Fruit fly (Drosophila melanogaster) S2 (cell line): ENCODE data around the gene CG34308.

Experiments
- CG8478 ChIP-seq: fragments of >200 bp; optimal IDR thresholded peaks from 2 replicates; lab custom pipeline; 2018
- CTCF ChIP-seq, 2 experiments: fragments of >200 bp; optimal IDR thresholded peaks; 2 replicates each; lab custom pipeline; 2018

The CG34308 gene

dm6 chr3R:13088942-13089341 lies at the start of gene CG34308:
Gene CG34308, plus strand, starts transcription at chr3R:13089242.
- TF ChIP-seq CTCF (optimal IDR thresholded peaks at IDR 0.05; lab: Kevin White, UChicago): no peak
- TF ChIP-seq CG8478: no peak

DNA sequence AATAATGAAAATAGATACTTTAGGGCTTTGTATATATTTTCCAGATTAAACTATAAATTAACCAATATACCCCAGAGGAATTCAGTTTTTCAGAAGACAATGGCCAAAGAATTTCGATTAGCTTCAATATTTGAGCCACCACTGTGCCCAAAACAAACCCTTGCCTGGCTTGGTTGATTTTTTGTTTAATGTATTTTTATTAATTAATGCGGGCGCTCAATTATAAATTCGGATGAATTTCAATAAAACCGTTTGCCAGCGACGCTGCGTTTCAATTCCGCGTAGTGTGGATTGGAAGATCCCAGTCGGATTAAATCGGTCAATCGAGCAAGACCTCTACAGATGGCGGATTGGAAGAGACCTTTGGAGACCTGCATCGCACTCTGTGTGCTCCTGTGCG lies 47.3 kb upstream of the CG34308 start, which contains the start of gene CG11670:
Gene CG11670, plus strand, starts transcription at position 301 of the 400 bp plus-strand sequence.
- TF ChIP-seq CTCF (optimal IDR thresholded peaks at IDR 0.05; lab: Kevin White, UChicago) (no peak), CG8478 (no peak)

DNA sequence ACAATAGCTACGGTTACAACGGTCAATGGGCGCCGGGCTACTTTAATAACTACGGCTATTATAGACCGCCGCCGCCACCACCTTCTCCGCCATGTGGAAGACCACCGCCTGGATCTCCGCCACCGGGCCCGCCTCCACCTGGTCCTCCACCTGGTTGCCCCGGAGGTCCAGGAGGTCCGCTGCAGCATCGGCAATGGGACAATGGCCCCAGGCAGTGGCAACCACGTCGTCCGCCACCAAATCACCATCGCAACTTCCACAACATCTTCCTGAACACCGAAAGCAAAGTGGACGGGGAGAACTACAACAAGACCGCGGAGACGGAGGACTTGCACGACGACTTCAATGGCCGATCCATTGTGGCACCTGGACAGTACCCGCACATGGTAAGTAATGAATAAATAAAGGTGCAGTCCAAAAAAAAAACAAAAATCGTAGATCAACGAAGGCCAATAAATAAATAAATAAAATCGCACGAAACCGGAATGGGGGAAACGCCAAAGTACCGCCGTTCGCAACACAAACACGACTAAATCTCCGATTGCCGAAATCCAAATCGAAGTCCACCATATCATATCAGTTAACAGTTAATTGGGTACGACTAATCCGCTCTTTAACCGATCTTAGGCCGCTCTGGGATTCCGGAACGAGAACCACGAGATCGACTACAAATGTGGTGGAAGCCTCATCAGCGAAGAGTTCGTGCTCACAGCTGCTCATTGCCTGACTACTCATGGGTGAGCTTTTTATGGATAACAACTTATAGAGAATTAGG lies 46.6 kb upstream of the CG34308 start, which contains the start of gene snk:
Gene snk, minus strand, starts transcription at position 513 of the 775 bp plus-strand sequence.
- TF ChIP-seq CTCF (optimal IDR thresholded peaks at IDR 0.05; lab: Kevin White, UChicago) (no peak), CG8478 (no peak)

dm6 chr3R:13043857-13044256 lies 45.2 kb upstream of the CG34308 start, which contains the start of gene CG45122:
Gene CG45122, plus strand, starts transcription at chr3R:13044157.
- TF ChIP-seq CG8478: no peak
- TF ChIP-seq CTCF (optimal IDR thresholded peaks at IDR 0.05; lab: Kevin White, UChicago): no peak

- no peak for TF ChIP-seq CTCF (optimal IDR thresholded peaks at IDR 0.05; lab: Kevin White, UChicago)
- TF ChIP-seq CG8478: no peak
These were observed 44.6 kb upstream of the CG34308 start, which contains the start of gene Hsc70-2 for dm6 chr3R:13044459-13044858. Gene Hsc70-2, plus strand, starts transcription at chr3R:13044759.

- no peak for TF ChIP-seq CG8478
- TF ChIP-seq CTCF (optimal IDR thresholded peaks at IDR 0.05; lab: Kevin White, UChicago): no peak
These were observed 41.6 kb upstream of the CG34308 start, which contains the start of gene CG31157 for dm6 chr3R:13047431-13047830. Gene CG31157, plus strand, starts transcription at chr3R:13047731.

DNA sequence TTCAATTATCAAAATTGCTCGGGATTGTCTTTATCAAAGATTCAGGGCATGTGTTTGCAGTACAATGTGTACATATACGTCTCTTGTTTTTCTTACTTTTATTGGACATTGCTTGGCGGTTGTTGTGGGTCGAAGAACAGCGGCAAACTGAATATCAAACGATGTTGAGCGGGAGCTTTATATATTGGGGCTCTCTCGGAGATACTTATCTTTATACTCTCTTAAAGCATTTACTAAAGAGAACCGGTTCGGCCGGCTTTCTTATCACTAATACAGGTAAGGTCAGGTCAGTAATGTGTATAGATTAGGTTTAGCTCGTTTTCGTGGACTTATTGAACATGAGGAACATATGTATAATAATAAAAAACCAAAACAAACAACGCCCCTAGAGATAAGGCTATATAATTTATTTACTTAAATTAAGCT lies 37.7 kb upstream of the CG34308 start, which contains the start of gene CG7966:
Gene CG7966, minus strand, starts transcription at position 156 of the 426 bp plus-strand sequence.
- TF ChIP-seq CG8478 (no peak), CTCF (optimal IDR thresholded peaks at IDR 0.05; lab: Kevin White, UChicago) (no peak)

DNA sequence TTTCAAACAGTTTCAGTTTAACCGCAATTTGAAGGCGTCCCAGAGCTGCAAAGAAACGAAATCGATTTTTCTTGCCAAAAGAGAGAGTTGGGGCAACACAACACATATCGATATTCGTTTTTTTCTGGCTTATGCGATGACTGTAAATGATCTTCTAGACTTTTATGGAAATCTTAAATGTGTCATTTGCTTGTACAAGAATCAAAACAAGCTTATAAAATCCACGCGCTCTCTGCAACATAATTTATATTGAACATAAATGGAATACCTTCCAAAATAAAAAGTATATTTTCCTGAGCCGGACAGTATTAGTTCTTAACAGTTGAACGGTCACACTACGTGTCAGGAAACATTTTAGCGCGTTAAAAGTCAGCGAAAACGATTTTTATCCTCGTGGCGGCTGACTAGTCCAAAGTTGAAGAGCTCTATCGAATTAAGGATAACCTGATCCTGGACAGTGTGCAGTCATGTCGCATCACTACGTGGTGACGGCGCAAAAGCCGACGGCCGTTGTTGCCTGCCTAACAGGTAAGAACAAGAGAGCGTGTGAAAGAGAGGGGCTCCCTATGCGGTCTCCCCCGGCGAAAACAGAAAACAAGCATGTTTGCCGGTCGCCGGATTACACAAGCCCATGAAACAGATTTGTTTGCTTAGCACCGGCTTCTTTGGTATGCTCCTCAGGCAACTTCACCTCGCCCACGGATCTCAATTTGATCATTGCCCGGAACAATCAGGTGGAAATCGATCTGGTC lies 36.9 kb upstream of the CG34308 start, which contains the start of gene pic:
Gene pic, plus strand, starts transcription at position 304 of the 752 bp plus-strand sequence.
- no peak for TF ChIP-seq CG8478
- TF ChIP-seq CTCF (optimal IDR thresholded peaks at IDR 0.05; lab: Kevin White, UChicago): no peak

DNA sequence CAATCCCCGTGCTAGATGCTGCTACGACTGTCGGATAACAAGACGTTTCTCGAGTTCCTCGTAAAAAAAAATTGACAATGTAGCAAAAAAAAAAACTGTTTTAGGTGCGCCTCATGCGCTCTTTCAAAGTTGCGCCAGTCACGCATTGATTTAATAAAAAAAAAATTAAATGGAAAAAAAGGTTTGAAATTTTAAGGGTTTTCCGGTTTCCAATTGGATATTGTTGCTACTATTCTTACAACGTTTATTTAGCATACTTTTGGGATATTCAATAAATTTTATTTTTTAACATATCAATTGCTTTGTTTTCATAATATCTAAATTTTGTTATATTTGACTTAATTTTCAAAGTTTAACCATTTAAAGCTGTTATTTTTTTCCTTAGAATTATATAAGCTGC lies 32.5 kb upstream of the CG34308 start:
- no peak for TF ChIP-seq CG8478
- no peak for TF ChIP-seq CTCF (optimal IDR thresholded peaks at IDR 0.05; lab: Kevin White, UChicago)

DNA sequence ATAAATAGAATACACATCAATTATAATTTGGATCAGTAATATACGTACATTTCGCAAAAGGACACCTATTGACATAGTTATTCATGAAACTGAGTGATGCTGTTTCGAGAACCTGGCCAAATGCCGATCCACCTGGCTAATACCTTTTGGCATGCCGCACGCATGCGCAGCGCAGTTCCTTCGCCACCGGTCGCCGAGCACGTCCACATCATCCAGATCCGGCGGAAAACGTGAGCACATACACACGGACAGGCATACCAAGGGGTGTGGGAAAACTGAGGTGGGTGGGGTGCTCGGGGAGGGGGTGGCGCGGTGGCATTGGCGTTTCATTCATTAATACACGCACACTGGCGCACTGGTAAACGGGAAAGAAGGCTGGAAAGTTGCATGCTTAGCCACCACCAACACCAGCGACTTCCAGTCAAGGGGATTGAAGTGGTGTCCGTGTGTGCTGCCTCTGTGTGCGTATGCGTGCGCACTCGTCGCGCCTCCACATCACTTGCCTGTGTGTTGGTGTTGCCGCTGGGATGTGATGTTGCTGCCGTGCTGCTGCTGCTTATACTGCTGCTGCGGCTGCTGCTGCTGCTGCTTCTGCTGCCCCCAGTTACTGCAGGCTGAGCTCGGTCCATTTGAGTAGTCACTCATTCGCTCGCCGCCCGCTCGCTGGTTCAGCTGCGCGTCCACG lies 31.8 kb upstream of the CG34308 start, which contains the start of gene sim:
Gene sim, plus strand, starts transcription at position 635 of the 685 bp plus-strand sequence.
- TF ChIP-seq CG8478 (no peak), CTCF (optimal IDR thresholded peaks at IDR 0.05; lab: Kevin White, UChicago) (no peak)

- TF ChIP-seq CTCF (optimal IDR thresholded peaks at IDR 0.05; lab: Kevin White, UChicago): peak in 1 of 2 experiments; percentile 9
- peak; percentile 60 for TF ChIP-seq CG8478
These were observed 25.1 kb upstream of the CG34308 start for dm6 chr3R:13063746-13064592.

dm6 chr3R:13065180-13065757 lies 23.8 kb upstream of the CG34308 start:
- TF ChIP-seq CTCF (optimal IDR thresholded peaks at IDR 0.05; lab: Kevin White, UChicago): no peak
- TF ChIP-seq CG8478: no peak

- TF ChIP-seq CTCF (optimal IDR thresholded peaks at IDR 0.05; lab: Kevin White, UChicago) (no peak), CG8478 (no peak)
These were observed 21.0 kb upstream of the CG34308 start for dm6 chr3R:13068022-13068421.
